Fruit fly (Drosophila melanogaster) ovary, adult (tissue): ENCODE results near the gene CG12224.
"Not testable (repeated sequence)": the region's sequence is repeated elsewhere in the genome, so short reads cannot be mapped to it uniquely, and the experiment has no call there.

Experiments used
- CG17801 ChIP-seq: fragments of 200-800 bp; optimal IDR thresholded peaks from 2 replicates; lab custom pipeline; 2019; ENCODE audit warnings: missing biosample characterization, mild to moderate bottlenecking, missing genetic modification characterization, moderate library complexity; ENCODE audit not compliant: partially characterized antibody

Gene CG12224

DNA sequence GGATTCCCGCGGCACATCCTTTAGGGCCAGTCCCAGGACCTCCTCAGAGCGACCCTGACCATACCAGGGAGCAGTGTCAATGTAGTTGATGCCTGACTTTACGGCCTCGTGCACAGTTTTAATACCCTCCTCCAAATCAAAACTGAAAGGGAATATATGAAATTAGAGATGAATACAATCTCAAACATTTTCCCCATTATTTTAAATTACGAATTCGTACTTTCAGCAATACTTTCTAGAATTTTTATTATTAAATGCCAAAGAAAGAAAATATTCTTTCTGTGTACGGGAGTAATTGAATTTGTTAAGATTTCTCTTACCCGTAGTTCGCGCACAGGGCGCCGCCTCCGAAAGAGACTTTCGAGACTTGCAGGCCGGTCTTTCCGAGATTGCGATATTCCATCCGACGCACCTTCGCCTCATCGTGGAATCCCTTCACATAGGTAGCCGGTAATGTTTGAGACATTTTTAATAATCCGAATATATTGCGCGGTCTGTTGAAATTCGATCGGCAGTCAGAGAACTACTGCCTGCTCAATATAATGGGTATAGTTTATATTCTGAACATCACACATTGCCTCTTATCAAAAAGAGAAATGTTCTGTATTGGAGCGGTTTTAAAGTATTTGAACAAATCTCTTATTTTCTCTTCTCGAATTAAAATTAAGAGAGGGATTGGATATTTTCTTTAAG lies 1.8 kb downstream of the CG12224 start, which contains the start of gene CG18547:
Gene CG18547, minus strand, starts transcription at position 512 of the 693 bp plus-strand sequence.
- TF ChIP-seq CG17801 (GFP tag; lab: Kevin White, UChicago): peak; percentile 11

DNA sequence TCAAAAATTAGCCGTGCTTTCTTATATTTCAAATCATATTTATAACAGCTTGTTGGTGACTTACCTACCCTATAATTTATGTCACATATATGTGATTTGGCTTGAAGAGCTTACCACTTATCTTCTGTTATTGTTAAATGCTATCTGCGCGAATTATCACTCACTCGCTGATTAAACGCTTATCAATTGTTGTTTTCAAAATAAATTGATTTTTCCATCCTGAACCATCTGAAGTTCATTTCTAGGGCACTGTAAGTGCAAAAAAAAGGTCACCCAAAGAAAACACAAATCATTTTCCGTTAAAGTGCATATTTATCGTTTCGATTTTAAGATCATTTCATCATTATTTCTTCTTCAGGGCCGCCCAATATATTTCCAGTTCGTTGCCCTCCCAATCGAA lies 3.6 kb downstream of the CG12224 start:
- no peak for TF ChIP-seq CG17801 (GFP tag; lab: Kevin White, UChicago)

DNA sequence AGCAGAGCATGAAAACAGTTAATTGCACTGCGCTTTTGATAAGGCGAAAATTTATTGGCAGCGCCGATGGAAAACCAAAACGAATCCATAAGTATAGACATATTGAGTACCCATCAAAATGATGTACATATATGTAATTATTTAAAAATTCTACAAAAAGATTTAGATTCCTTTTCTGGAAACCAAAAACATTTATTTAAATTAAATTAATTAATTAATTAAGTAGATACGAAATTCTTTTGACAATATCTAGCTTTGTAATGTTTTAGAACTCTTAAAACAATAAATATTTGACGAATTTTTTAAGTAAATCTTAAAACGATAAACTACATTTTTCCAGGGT lies 4.6 kb downstream of the CG12224 start:
- TF ChIP-seq CG17801 (GFP tag; lab: Kevin White, UChicago): no peak

DNA sequence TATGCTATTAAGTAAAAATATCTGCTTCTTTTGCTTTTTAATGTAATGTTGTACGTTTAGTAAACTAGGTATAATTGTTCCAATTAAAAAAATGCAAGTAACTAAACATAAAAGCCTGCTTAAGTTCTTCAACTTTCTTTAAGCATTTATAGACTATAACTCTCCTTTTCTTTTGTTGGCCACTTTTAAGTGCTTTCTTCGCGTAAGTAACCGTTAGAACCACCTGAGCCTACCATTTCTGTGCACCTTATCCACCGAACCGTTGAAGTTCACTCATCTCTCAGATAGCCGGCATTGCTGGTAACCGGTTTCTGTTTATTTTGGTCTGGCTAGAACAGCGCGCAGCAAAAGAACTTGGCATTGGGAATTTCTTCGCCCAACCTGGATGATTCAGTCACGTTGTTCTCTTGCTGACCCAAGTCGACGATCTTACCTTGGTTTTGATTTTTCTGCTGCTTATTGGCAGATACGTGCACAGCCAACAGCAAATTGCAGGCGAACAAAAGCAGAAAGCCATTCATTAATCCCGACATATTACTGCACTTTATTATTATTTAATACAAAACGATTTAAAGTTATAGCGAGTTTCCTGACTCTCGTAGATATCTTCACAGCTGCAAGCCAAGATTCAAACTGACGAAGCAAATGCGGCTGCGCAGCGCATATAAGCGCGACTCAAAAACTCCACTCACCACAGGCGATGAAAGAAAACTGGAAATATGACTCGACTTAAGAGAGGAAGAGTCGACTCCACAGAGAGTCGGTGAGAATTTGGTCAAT lies 5.1 kb downstream of the CG12224 start, which contains the start of gene CG10005:
Gene CG10005, minus strand, starts transcription at position 642 of the 780 bp plus-strand sequence.
- TF ChIP-seq CG17801 (GFP tag; lab: Kevin White, UChicago): no peak

DNA sequence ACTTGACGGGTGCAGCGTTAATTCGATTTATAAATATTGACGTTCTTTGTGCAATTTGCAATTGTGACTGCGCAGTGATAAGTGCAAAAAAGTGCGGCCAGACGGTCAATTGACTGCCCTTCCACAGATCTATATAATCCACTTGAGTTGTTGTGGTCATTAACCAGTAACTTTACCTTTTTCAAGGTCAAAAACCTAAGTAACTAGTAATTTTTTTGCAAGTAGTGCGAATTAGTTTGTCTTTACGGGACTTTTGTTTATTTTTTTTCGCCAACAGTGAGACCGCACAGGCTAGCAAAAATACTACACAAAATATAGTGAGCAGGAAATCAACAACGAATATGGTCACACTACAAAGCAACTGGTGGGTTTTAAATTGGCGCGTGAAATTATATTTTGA lies 7.2 kb downstream of the CG12224 start, which contains the start of gene Tango9:
Gene Tango9, minus strand, starts transcription at position 280 of the 400 bp plus-strand sequence.
- TF ChIP-seq CG17801 (GFP tag; lab: Kevin White, UChicago): peak; percentile 39

DNA sequence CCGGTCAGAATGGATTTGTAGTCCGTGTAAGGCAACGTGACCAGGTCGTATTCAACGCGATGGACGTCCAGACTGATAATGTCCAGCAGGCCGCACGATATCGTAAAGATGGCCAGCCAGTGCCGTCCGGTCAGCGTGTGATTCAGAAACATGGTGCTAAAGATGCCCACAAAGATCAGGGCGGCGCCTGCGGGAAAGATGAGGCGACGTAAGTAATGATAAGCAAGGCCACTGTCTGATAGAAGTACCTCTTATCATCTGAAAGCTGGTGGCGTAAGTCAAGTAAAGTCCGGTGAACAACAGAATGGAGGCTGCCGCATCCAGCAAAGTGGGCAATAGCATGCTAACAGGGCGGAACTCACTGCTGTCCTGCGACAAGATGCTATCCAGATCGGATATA lies 8.0 kb downstream of the CG12224 start:
- no peak for TF ChIP-seq CG17801 (GFP tag; lab: Kevin White, UChicago)

DNA sequence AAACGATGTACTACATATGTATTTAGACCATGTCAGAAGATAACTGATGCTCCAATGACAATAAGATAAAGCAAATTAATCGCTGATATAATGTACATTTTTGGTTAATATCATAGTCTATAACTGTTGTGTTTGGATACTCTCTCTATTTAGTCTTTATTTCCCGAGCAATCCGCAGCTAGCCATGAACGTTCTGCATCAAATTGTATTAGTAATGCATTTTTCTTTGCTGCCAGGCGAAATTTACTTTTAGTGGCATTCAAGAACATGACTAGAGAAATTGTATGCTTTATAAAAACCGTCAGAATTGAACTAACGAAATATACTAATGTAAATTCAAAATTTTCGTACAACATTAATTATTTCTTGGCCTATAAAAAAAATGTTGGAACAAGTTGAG lies 10.5 kb downstream of the CG12224 start, which contains the start of gene GC2:
Gene GC2, plus strand, starts transcription at position 301 of the 400 bp plus-strand sequence.
- no peak for TF ChIP-seq CG17801 (GFP tag; lab: Kevin White, UChicago)

DNA sequence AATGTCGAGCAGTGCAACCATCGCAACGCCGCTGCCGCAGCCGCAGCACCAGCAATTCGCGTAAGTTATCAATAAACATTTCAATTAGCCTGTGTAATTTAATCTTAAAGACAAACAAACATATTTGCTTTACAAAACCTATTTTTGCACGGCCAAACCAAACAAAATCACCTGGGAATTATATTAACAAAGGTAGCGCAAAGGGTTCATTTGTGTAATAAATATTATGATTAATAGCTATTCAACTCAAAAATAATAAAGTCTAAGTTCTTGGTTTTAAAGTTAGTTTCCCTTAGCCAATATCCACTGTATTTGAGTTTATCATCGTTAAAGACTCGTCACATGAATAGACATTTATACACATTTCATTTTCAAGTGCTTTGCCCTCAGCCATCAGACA lies 12.6 kb downstream of the CG12224 start:
- TF ChIP-seq CG17801 (GFP tag; lab: Kevin White, UChicago): no peak

DNA sequence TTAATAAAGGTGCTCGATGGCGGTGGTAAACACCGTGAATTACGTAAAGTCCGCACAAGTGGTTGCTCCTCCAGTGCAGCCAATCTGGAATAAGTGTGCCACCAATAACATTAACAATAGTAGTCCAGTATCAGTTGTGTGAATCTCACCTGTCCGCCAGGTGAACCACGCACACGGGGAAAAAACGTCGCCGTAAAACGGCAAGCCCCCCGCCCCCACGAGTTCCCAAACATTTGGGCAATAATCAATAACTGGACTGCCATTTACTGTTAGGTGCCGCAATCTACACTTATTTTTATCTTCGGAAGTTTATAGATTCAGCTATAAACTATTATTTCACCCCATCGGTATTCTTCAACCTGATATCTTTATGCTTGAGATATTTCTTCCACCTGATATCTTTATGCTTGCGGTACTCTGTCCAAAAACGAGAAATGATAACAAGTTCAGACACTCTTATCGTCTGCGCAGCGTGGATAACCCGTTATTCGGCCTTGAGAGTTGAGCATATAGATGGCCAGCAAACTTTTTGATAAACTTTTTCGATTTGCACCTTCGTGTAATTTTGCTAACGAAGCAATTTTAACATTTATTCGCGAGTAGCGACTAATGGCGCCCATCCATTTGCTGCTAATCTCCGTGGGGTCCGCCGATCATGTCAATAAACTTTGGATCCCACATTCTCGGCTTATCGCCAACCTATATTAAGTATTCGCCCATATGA lies 13.7 kb downstream of the CG12224 start:
- no peak for TF ChIP-seq CG17801 (GFP tag; lab: Kevin White, UChicago)

DNA sequence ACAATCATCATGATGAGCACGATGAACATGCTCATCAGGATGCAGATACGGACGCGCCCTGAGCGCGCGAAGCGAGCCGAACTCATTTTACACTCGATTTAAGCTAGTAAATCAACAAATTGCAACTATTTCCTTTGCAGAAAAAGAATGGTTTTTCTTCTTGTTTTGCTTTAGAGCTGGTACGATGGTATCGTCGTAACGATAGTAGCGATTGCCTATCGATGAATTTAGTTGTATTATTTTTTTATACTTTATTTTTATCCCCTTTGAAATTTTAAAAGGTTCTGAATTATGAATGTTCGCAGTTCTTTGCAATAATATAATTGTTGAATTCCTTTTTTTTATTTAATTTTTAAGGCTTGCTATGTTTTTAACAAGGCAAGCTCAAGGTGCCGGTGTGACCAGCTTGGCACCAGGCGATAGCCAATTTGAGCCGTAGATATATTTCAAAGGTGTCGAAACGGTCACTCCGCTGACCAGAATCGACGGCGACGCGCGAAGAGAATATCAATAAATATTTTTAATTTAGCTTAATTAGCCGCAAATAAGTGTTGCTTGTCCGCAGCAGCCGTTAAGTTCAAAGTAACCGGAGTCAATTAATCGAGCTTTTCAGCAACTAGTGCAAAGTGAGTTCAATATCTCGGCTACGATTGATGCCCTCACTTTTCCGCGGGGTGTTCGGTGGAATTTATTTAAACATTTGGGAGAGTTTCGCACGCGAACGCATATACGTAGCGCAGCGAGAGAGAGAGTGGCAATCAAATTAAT lies 14.4 kb downstream of the CG12224 start, which contains the start of the genes CG12213 and GC1:
Gene CG12213, minus strand, starts transcription at position 430 of the 768 bp plus-strand sequence.
Gene GC1, plus strand, starts transcription at position 447 of the 768 bp plus-strand sequence.
- TF ChIP-seq CG17801 (GFP tag; lab: Kevin White, UChicago): peak; percentile 80

DNA sequence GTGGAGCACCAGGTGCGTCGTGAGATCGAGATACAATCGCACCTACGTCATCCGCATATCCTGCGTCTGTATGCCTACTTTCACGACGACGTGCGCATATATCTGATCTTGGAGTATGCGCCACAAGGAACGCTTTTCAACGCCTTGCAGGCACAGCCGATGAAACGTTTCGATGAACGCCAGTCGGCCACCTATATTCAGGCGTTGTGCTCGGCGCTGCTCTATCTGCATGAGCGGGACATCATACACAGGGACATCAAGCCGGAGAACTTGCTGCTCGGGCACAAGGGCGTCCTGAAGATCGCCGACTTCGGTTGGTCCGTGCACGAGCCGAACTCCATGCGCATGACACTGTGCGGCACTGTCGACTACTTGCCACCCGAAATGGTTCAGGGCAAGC lies 17.9 kb downstream of the CG12224 start:
- no peak for TF ChIP-seq CG17801 (GFP tag; lab: Kevin White, UChicago)

DNA sequence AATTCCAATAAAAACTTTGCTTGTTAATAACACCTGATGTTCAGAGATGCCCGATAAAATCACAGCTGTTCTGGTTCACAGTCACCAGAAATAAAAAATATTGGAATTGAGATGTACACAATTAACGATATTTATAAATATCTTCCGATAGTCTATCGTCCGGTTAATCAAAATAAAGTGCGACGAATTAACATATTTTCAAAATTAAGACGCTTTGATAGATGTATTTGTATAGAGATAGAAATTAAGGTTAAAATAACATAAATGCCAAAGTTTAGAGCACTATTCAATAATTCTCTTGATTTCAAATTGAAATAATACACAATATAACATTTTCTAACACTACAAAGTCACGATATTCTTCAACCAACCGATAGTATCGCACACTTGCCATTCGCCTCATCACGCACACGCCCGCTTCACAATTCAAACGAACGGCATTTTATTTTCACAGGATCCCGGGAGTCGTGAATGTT lies 19.1 kb downstream of the CG12224 start, which contains the start of the genes CG3281 and aurA:
Gene CG3281, minus strand, starts transcription at position 67 of the 476 bp plus-strand sequence.
Gene aurA, plus strand, starts transcription at position 386 of the 476 bp plus-strand sequence.
- TF ChIP-seq CG17801 (GFP tag; lab: Kevin White, UChicago): peak; percentile 77

DNA sequence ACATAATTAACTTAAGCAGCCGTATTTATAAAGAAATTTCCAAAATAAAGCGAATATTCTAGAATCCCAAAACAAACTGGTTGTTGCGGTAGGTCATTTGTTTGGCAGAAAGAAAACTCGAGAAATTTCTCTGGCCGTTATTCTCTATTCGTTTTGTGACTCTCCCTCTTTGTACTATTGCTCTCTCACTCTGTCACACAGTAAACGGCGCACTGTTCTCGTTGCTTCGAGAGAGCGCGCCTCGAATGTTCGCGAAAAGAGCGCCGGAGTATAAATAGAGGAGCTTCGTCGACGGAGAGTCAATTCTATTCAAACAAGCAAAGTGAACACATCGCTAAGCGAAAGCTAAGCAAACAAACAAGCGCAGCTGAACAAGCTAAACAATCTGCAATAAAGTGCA lies 23.6 kb downstream of the CG12224 start, which contains the start of gene Hsp70Ab:
Gene Hsp70Ab, plus strand, starts transcription at position 301 of the 400 bp plus-strand sequence.
- not testable (repeated sequence) for TF ChIP-seq CG17801 (GFP tag; lab: Kevin White, UChicago)

DNA sequence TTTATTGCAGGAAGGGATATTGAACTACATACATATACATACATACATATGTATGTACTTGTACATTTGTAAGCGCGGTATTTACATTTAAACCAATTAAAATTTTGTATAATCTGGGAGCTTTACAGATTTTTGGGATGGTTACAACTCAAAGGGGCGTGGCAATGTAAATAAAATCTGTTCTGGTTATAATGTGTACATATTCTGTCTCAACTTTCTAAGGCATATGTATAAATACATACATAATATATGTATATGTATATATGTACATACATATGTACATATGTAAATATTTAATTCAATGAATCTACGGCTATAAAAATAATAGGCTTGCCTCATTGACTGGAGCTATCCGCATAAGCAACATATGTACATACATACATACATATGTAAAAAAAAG lies 24.5 kb downstream of the CG12224 start:
- no peak for TF ChIP-seq CG17801 (GFP tag; lab: Kevin White, UChicago)
